Worm (Caenorhabditis elegans): ENCODE results near the gene asp-4.

asp-4 gene

DNA sequence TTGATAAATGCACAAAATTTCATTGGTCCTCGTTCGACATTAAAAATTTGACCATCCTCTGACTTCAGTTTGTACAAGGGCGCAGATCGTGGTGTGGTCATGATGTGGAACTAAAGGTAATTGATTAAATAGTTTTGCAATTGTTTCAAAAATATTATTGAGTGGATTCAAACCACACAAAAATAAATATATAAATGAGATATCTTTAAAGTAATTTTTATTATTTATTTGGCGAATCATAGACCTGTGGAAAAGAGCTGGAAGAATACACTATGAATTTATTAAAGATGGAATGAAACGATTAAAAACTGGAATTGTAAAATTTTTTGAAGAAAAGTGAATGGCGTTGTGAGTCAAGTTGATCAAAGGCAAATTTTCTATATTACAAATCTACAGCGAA is 2.2 kb upstream of the asp-4 start, which contains the start of gene skr-20:
Gene skr-20 (minus strand): TSS at position 101 of the 400 bp plus-strand sequence.
- TF ChIP-seq nhr-10 (tag; optimal IDR thresholded peaks at IDR 0.05) (no peak), Y55F3AM.14 (GFP tag; optimal IDR thresholded peaks at IDR 0.05) (no peak), blmp-1 (tag; optimal IDR thresholded peaks at IDR 0.05; ENCODE audit: insufficient read depth) (no peak), ztf-4 (tag; optimal IDR thresholded peaks at IDR 0.05) (no peak), nhr-237 (tag; optimal IDR thresholded peaks at IDR 0.05) (no peak), sem-4 (tag; optimal IDR thresholded peaks at IDR 0.05) (no peak), lin-11 (tag; optimal IDR thresholded peaks at IDR 0.05) (no peak), nhr-23 (tag; optimal IDR thresholded peaks at IDR 0.05) (no peak), unc-62 (GFP tag; optimal IDR thresholded peaks at IDR 0.05) (no peak), sma-9 (GFP tag; optimal IDR thresholded peaks at IDR 0.05) (no peak), sma-9 (tag; optimal IDR thresholded peaks at IDR 0.05) (no peak)

DNA sequence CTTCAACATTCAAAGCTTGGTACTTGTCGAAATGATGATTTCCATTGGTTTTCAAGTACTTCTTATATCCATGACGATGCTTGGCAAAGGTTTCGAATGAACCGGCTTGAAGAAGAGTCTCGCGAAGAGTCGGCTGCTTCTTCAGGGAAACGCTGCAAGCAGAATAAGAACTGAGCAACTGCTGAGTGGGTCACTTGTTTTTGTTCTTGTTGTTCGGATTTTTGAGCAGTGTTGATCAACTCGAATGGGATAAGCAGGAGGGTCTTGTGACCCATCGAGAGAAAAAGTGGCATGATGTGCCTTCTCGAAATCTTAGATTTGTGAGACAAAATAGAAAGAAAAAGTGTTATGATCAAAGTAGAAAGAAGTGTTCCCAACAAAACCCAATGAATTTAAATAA is 653 bp downstream of the asp-4 start:
- TF ChIP-seq nhr-77 (tag; optimal IDR thresholded peaks at IDR 0.05) (no peak), ceh-82 (tag; optimal IDR thresholded peaks at IDR 0.05) (no peak), ztf-4 (tag; optimal IDR thresholded peaks at IDR 0.05) (peak; percentile 11), F13H6.1 (tag; optimal IDR thresholded peaks at IDR 0.05) (peak; percentile 43), elt-1 (tag; optimal IDR thresholded peaks at IDR 0.05) (no peak), nhr-129 (tag; optimal IDR thresholded peaks at IDR 0.05) (peak; percentile 52), unc-55 (GFP tag; optimal IDR thresholded peaks at IDR 0.05) (no peak), fos-1 (tag; optimal IDR thresholded peaks at IDR 0.05) (no peak), sma-9 (GFP tag; optimal IDR thresholded peaks at IDR 0.05) (peak; percentile 27), sma-9 (tag; optimal IDR thresholded peaks at IDR 0.05) (no peak), C34F6.9 (tag; optimal IDR thresholded peaks at IDR 0.05) (peak; percentile 9), zag-1 (tag; optimal IDR thresholded peaks at IDR 0.05) (no peak), snpc-4 (tag; optimal IDR thresholded peaks at IDR 0.05) (peak; percentile 86)

DNA sequence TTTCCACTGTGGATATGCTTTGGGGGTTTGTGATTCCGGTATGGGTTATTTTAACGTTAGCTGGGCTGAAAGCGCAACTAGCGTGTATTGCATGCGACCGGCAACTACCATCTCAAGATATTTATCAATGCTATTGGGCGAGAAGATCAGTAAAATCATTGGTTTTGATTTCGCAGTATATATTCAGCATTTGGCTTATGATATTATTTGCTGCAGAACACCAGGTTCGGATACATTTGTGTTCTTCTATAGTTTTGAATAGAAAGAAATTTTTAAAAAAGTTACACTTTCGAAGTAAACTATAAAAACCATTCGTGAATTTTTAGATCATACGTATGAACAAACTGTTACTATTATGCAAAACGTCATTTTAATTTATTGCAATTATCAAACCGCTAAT is 3.3 kb downstream of the asp-4 start:
- no peak for TF ChIP-seq egl-27 (tag; optimal IDR thresholded peaks at IDR 0.05)
- TF ChIP-seq gmeb-1 (tag; optimal IDR thresholded peaks at IDR 0.05): no peak
- TF ChIP-seq skn-1 (tag; optimal IDR thresholded peaks at IDR 0.05): no peak
- TF ChIP-seq snpc-4 (tag; optimal IDR thresholded peaks at IDR 0.05): no peak
- TF ChIP-seq mab-5 (tag; optimal IDR thresholded peaks at IDR 0.05): no peak
- TF ChIP-seq alr-1 (tag; optimal IDR thresholded peaks at IDR 0.05): no peak
- TF ChIP-seq lsy-2 (tag; optimal IDR thresholded peaks at IDR 0.05): no peak
- no peak for TF ChIP-seq C34F6.9 (tag; optimal IDR thresholded peaks at IDR 0.05)
- TF ChIP-seq nhr-77 (tag; optimal IDR thresholded peaks at IDR 0.05): no peak
- no peak for TF ChIP-seq F13H6.1 (tag; optimal IDR thresholded peaks at IDR 0.05)

DNA sequence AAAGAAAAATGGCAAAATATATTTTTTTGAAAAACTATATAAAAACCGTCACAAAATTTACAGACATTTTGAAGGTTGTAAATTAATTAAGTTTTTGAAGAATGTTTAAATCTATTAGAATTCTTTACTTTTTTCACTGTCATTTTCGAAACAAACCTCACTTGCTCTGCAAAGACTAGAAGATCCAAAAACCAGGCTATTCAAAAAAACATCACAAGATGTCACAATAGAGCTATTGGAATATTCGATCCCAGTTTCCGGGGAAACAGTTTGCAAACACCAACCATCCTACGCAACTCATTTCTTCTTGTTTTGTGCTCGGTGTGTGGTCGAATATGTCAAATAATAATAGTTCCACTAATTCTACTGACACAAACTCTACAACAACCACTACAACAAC is 4.5 kb downstream of the asp-4 start, which contains the start of gene R12H7.4:
Gene R12H7.4 (plus strand): TSS at position 301 of the 400 bp plus-strand sequence.
- TF ChIP-seq sma-3 (GFP tag; optimal IDR thresholded peaks at IDR 0.05) (no peak), C34F6.9 (tag; optimal IDR thresholded peaks at IDR 0.05) (no peak), snpc-4 (tag; optimal IDR thresholded peaks at IDR 0.05) (no peak), ceh-16 (tag; optimal IDR thresholded peaks at IDR 0.05) (no peak), ztf-4 (tag; optimal IDR thresholded peaks at IDR 0.05) (no peak), ztf-1 (GFP tag; conservative IDR thresholded peaks at IDR 0.05) (no peak), lin-39 (tag; optimal IDR thresholded peaks at IDR 0.05) (no peak), lin-13 (GFP tag; optimal IDR thresholded peaks at IDR 0.05) (no peak), nhr-12 (tag; optimal IDR thresholded peaks at IDR 0.05) (no peak), dmd-4 (tag; optimal IDR thresholded peaks at IDR 0.05) (no peak), lin-11 (tag; optimal IDR thresholded peaks at IDR 0.05) (no peak), zag-1 (tag; optimal IDR thresholded peaks at IDR 0.05) (no peak), nhr-25 (tag; optimal IDR thresholded peaks at IDR 0.05) (no peak), elt-1 (tag; optimal IDR thresholded peaks at IDR 0.05) (no peak), nhr-77 (tag; optimal IDR thresholded peaks at IDR 0.05) (no peak), blmp-1 (tag; optimal IDR thresholded peaks at IDR 0.05; ENCODE audit: insufficient read depth) (no peak), unc-55 (GFP tag; optimal IDR thresholded peaks at IDR 0.05) (no peak), gmeb-1 (tag; optimal IDR thresholded peaks at IDR 0.05) (no peak), lsy-2 (tag; optimal IDR thresholded peaks at IDR 0.05) (no peak)

DNA sequence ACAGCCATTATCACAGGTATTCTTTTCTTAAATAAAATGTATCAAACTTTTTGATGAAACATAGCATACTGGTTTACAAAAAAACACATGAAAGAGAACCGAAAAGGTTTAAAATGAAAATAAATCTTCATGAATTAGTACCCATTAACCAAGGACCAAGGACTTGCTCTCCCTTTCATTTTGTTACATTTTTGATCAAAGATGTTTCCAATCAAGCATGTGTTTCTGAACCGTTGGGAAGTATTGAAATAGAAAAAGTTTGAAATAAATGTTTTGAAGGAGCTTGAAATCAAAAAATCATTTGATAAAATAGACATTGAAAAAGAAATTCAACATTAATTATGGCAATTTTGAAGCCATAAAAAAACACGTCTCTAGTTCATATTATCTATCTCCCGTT is 8.7 kb downstream of the asp-4 start:
- TF ChIP-seq crh-2 (tag; optimal IDR thresholded peaks at IDR 0.05): no peak
- TF ChIP-seq skn-1 (tag; optimal IDR thresholded peaks at IDR 0.05): no peak
- TF ChIP-seq nhr-129 (tag; optimal IDR thresholded peaks at IDR 0.05): no peak
- no peak for TF ChIP-seq ama-1 (optimal IDR thresholded peaks at IDR 0.05)
- TF ChIP-seq elt-3 (tag; optimal IDR thresholded peaks at IDR 0.05): no peak
- no peak for TF ChIP-seq ztf-1 (GFP tag; conservative IDR thresholded peaks at IDR 0.05)
- no peak for TF ChIP-seq unc-62 (GFP tag; optimal IDR thresholded peaks at IDR 0.05)
- no peak for TF ChIP-seq C34F6.9 (tag; optimal IDR thresholded peaks at IDR 0.05)
- TF ChIP-seq dmd-4 (tag; optimal IDR thresholded peaks at IDR 0.05): no peak
- no peak for TF ChIP-seq alr-1 (tag; optimal IDR thresholded peaks at IDR 0.05)
- no peak for TF ChIP-seq ceh-82 (tag; optimal IDR thresholded peaks at IDR 0.05)
- no peak for TF ChIP-seq fos-1 (tag; optimal IDR thresholded peaks at IDR 0.05)
- TF ChIP-seq mab-5 (tag; optimal IDR thresholded peaks at IDR 0.05): no peak
- no peak for TF ChIP-seq unc-55 (GFP tag; optimal IDR thresholded peaks at IDR 0.05)
- no peak for TF ChIP-seq lin-13 (GFP tag; optimal IDR thresholded peaks at IDR 0.05)
- no peak for TF ChIP-seq nhr-25 (tag; optimal IDR thresholded peaks at IDR 0.05)
- TF ChIP-seq Y55F3AM.14 (GFP tag; optimal IDR thresholded peaks at IDR 0.05): no peak
